Worm (Caenorhabditis elegans): ENCODE measurements around the gene Y38E10A.1.

DNA sequence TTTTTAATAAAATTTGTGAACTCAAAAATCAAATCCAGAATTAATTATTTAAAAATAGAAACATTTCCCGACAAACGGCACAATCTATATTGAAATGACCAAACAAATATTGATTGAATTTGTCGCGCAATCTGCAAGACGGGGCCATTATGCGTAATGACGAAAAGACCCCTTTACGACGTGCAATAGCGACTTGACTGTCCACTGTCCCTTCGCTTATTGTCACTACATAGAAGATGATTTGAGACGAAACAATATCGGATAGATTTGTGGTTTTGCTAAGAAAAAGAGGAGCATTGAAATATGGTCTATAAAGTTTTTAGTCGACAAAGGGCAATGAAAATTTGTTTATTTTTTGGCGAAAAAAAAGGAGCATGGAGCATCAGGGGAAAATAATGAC is 19.5 kb downstream of the Y38E10A.1 start:
- TF ChIP-seq lsy-2 (tag; optimal IDR thresholded peaks at IDR 0.05) = no peak
- TF ChIP-seq drap-1 (GFP tag; optimal IDR thresholded peaks at IDR 0.05) = no peak
- no peak for TF ChIP-seq mep-1 (tag; optimal IDR thresholded peaks at IDR 0.05)

Data from whole organism, mixed stage, embryonic.